Fruit fly (Drosophila melanogaster): ENCODE results near the gene Met75Ca.

The Met75Ca gene

DNA sequence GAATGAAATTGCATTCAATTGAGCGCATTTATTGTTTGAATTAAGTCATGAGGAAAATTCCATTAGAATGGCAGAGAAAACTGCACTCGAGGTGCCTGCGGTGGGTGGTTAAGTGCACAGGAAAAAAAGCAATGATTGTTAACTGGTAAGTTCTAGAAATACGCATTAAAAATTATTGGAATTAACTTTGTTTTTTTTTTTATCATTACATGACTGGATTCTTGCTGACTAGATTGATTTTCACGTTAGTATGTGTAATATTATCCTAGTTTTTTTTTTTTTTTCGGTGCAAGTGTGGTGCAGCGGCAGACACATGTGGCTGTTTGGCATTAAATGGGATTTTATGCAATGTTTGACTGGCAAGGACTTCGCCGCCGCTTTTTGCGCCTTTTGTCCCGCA, 49.2 kb downstream of the Met75Ca start (continued):
- TF ChIP-seq Lpt (GFP tag; optimal IDR thresholded peaks at IDR 0.05) (no peak), ss (GFP tag; optimal IDR thresholded peaks at IDR 0.05) (no peak), dac (GFP tag; optimal IDR thresholded peaks at IDR 0.05) (no peak), cyc (GFP tag; optimal IDR thresholded peaks at IDR 0.05) (peak; percentile 11), net (GFP tag; optimal IDR thresholded peaks at IDR 0.05) (no peak)
